Worm (Caenorhabditis elegans): Measurements from ENCODE around the gene mip-2.

The mip-2 gene

ce11 chrV:13665089-13665488 is 6.7 kb downstream of the mip-2 start, which contains the start of gene rde-12:
Gene rde-12 (plus strand): TSS chrV:13665389.
- TF ChIP-seq hmg-4 (GFP tag; optimal IDR thresholded peaks at IDR 0.05) = no peak
- TF ChIP-seq F13C5.2 (tag; optimal IDR thresholded peaks at IDR 0.05) = no peak
- no peak for TF ChIP-seq hnd-1 (tag; optimal IDR thresholded peaks at IDR 0.05)

- no peak for TF ChIP-seq hmbx-1 (tag; optimal IDR thresholded peaks at IDR 0.05)
- TF ChIP-seq ets-7 (tag; optimal IDR thresholded peaks at IDR 0.05) = no peak
- no peak for TF ChIP-seq sea-1 (GFP tag; conservative IDR thresholded peaks at IDR 0.05)
- TF ChIP-seq ceh-13 (GFP tag; optimal IDR thresholded peaks at IDR 0.05) = no peak
- no peak for TF ChIP-seq F13C5.2 (tag; optimal IDR thresholded peaks at IDR 0.05)
- no peak for TF ChIP-seq hmg-4 (GFP tag; optimal IDR thresholded peaks at IDR 0.05)
- TF ChIP-seq ama-1 (optimal IDR thresholded peaks at IDR 0.05) = no peak
- no peak for TF ChIP-seq B0310.2 (tag; optimal IDR thresholded peaks at IDR 0.05)
- TF ChIP-seq tra-4 (tag; optimal IDR thresholded peaks at IDR 0.05) = no peak
- no peak for TF ChIP-seq hnd-1 (tag; optimal IDR thresholded peaks at IDR 0.05)
- TF ChIP-seq pes-1 (GFP tag; IDR thresholded peaks at IDR 0.05) = no peak
- TF ChIP-seq flt-1 (GFP tag; IDR thresholded peaks at IDR 0.05) = no peak
- TF ChIP-seq tbx-11 (GFP tag; IDR thresholded peaks at IDR 0.05) = no peak
- TF ChIP-seq ceh-36 (tag; optimal IDR thresholded peaks at IDR 0.05) = no peak
- TF ChIP-seq scrt-1 (GFP tag; IDR thresholded peaks at IDR 0.05) = no peak
- no peak for TF ChIP-seq tbx-37 (GFP tag; conservative IDR thresholded peaks at IDR 0.05)
- no peak for TF ChIP-seq aly-1 (tag; optimal IDR thresholded peaks at IDR 0.05)
Observed at ce11 chrV:13664340-13664916, 7.3 kb downstream of the mip-2 start.

- TF ChIP-seq sea-1 (GFP tag; conservative IDR thresholded peaks at IDR 0.05) = no peak
- TF ChIP-seq ama-1 (optimal IDR thresholded peaks at IDR 0.05) = no peak
- TF ChIP-seq pes-1 (GFP tag; IDR thresholded peaks at IDR 0.05) = no peak
- no peak for TF ChIP-seq F13C5.2 (tag; optimal IDR thresholded peaks at IDR 0.05)
- no peak for TF ChIP-seq ets-7 (tag; optimal IDR thresholded peaks at IDR 0.05)
- TF ChIP-seq tbx-11 (GFP tag; IDR thresholded peaks at IDR 0.05) = no peak
- TF ChIP-seq hmbx-1 (tag; optimal IDR thresholded peaks at IDR 0.05) = no peak
- no peak for TF ChIP-seq B0310.2 (tag; optimal IDR thresholded peaks at IDR 0.05)
- no peak for TF ChIP-seq ceh-13 (GFP tag; optimal IDR thresholded peaks at IDR 0.05)
- no peak for TF ChIP-seq hnd-1 (tag; optimal IDR thresholded peaks at IDR 0.05)
- TF ChIP-seq tra-4 (tag; optimal IDR thresholded peaks at IDR 0.05) = no peak
- no peak for TF ChIP-seq scrt-1 (GFP tag; IDR thresholded peaks at IDR 0.05)
- TF ChIP-seq ceh-36 (tag; optimal IDR thresholded peaks at IDR 0.05) = no peak
Observed at ce11 chrV:13660660-13661325, 11.0 kb downstream of the mip-2 start, which contains the start of gene letm-1. Gene letm-1 (plus strand): TSS chrV:13661257.

ce11 chrV:13660115-13660514 is 11.6 kb downstream of the mip-2 start:
- TF ChIP-seq ceh-36 (tag; optimal IDR thresholded peaks at IDR 0.05) = no peak
- no peak for TF ChIP-seq flt-1 (GFP tag; IDR thresholded peaks at IDR 0.05)
- TF ChIP-seq hmbx-1 (tag; optimal IDR thresholded peaks at IDR 0.05) = no peak
- no peak for TF ChIP-seq hnd-1 (tag; optimal IDR thresholded peaks at IDR 0.05)
- no peak for TF ChIP-seq tbx-11 (GFP tag; IDR thresholded peaks at IDR 0.05)
- TF ChIP-seq F13C5.2 (tag; optimal IDR thresholded peaks at IDR 0.05) = no peak
- no peak for TF ChIP-seq hmg-4 (GFP tag; optimal IDR thresholded peaks at IDR 0.05)
- no peak for TF ChIP-seq sea-1 (GFP tag; conservative IDR thresholded peaks at IDR 0.05)
- no peak for TF ChIP-seq pes-1 (GFP tag; IDR thresholded peaks at IDR 0.05)
- TF ChIP-seq tra-4 (tag; optimal IDR thresholded peaks at IDR 0.05) = no peak
- no peak for TF ChIP-seq scrt-1 (GFP tag; IDR thresholded peaks at IDR 0.05)
- TF ChIP-seq ets-7 (tag; optimal IDR thresholded peaks at IDR 0.05) = no peak
- no peak for TF ChIP-seq ceh-13 (GFP tag; optimal IDR thresholded peaks at IDR 0.05)
- TF ChIP-seq aly-1 (tag; optimal IDR thresholded peaks at IDR 0.05) = no peak
- no peak for TF ChIP-seq tbx-37 (GFP tag; conservative IDR thresholded peaks at IDR 0.05)
- no peak for TF ChIP-seq B0310.2 (tag; optimal IDR thresholded peaks at IDR 0.05)
- no peak for TF ChIP-seq ama-1 (optimal IDR thresholded peaks at IDR 0.05)

- TF ChIP-seq sea-1 (GFP tag; conservative IDR thresholded peaks at IDR 0.05) = no peak
- no peak for TF ChIP-seq flt-1 (GFP tag; IDR thresholded peaks at IDR 0.05)
- TF ChIP-seq hnd-1 (tag; optimal IDR thresholded peaks at IDR 0.05) = no peak
- TF ChIP-seq aly-1 (tag; optimal IDR thresholded peaks at IDR 0.05) = no peak
- no peak for TF ChIP-seq B0310.2 (tag; optimal IDR thresholded peaks at IDR 0.05)
- no peak for TF ChIP-seq F13C5.2 (tag; optimal IDR thresholded peaks at IDR 0.05)
Observed at ce11 chrV:13659219-13659618, 12.5 kb downstream of the mip-2 start.

ce11 chrV:13658577-13658976 is 13.2 kb downstream of the mip-2 start:
- no peak for TF ChIP-seq sea-1 (GFP tag; conservative IDR thresholded peaks at IDR 0.05)
- no peak for TF ChIP-seq ama-1 (optimal IDR thresholded peaks at IDR 0.05)
- no peak for TF ChIP-seq flt-1 (GFP tag; IDR thresholded peaks at IDR 0.05)
- TF ChIP-seq aly-1 (tag; optimal IDR thresholded peaks at IDR 0.05) = no peak
- no peak for TF ChIP-seq ceh-36 (tag; optimal IDR thresholded peaks at IDR 0.05)
- TF ChIP-seq F13C5.2 (tag; optimal IDR thresholded peaks at IDR 0.05) = no peak
- no peak for TF ChIP-seq pes-1 (GFP tag; IDR thresholded peaks at IDR 0.05)

ce11 chrV:13657841-13658338 is 13.9 kb downstream of the mip-2 start:
- TF ChIP-seq tra-4 (tag; optimal IDR thresholded peaks at IDR 0.05) (no peak), F13C5.2 (tag; optimal IDR thresholded peaks at IDR 0.05) (no peak), pes-1 (GFP tag; IDR thresholded peaks at IDR 0.05) (no peak), sea-1 (GFP tag; conservative IDR thresholded peaks at IDR 0.05) (no peak), ets-7 (tag; optimal IDR thresholded peaks at IDR 0.05) (no peak), tbx-37 (GFP tag; conservative IDR thresholded peaks at IDR 0.05) (no peak)

Data from whole organism, early embryonic.